Fruit fly (Drosophila melanogaster) whole organism, embryonic: ENCODE results near the gene VhaAC45RP.

Source experiments
- Abd-B ChIP-seq: fragments of 200-800 bp; sonication (Bioruptor generic); optimal IDR thresholded peaks from 2 replicates; lab custom pipeline; 2018; ENCODE audit warnings: missing biosample characterization, mild to moderate bottlenecking, missing genetic modification characterization, moderate library complexity
- Ada2b ChIP-seq: fragments of 200-800 bp; sonication (Bioruptor generic); IDR thresholded peaks from 2 replicates; pipeline ENCODE4 v1.3.6; 2022; ENCODE audit warnings: missing biosample characterization, missing genetic modification characterization
- Adf1 ChIP-seq: fragments of 200-800 bp; sonication (Bioruptor generic); IDR thresholded peaks from 2 replicates; pipeline ENCODE4 v1.3.6; 2022; ENCODE audit warnings: missing biosample characterization, missing genetic modification characterization
- CG12104 ChIP-seq: fragments of 200-800 bp; sonication (Bioruptor generic); optimal IDR thresholded peaks from 3 replicates; lab custom pipeline; 2016; ENCODE audit warnings: missing biosample characterization, missing genetic modification characterization
- CG1233 ChIP-seq: fragments of 200-800 bp; sonication (Bioruptor generic); optimal IDR thresholded peaks from 4 replicates; lab custom pipeline; 2018; ENCODE audit warnings: missing biosample characterization, mild to moderate bottlenecking, missing genetic modification characterization
- CG12391 ChIP-seq: fragments of 200-800 bp; sonication (Bioruptor generic); optimal IDR thresholded peaks from 3 replicates; lab custom pipeline; 2018; ENCODE audit warnings: missing biosample characterization, mild to moderate bottlenecking, missing genetic modification characterization, moderate library complexity
- CG14014 ChIP-seq: fragments of 200-800 bp; sonication (Bioruptor generic); IDR thresholded peaks from 2 replicates; pipeline ENCODE4 v1.3.6; 2022; ENCODE audit warnings: missing biosample characterization, missing genetic modification characterization
- CG14667 ChIP-seq: fragments of 200-800 bp; sonication (Bioruptor generic); IDR thresholded peaks from 2 replicates; pipeline ENCODE4 v1.3.6; 2022; ENCODE audit warnings: missing biosample characterization, missing genetic modification characterization
- CG15696 ChIP-seq: fragments of 200-800 bp; sonication (Bioruptor generic); optimal IDR thresholded peaks from 2 replicates; lab custom pipeline; 2019; ENCODE audit warnings: missing biosample characterization, mild to moderate bottlenecking, missing genetic modification characterization, moderate library complexity
- CG16813 ChIP-seq: fragments of 200-800 bp; sonication (Bioruptor generic); IDR thresholded peaks from 3 replicates; pipeline ENCODE4 v1.3.6; 2022; ENCODE audit warnings: missing biosample characterization, missing genetic modification characterization; ENCODE audit not compliant: partially characterized antibody
- CG17568 ChIP-seq: fragments of 200-800 bp; sonication (Bioruptor generic); optimal IDR thresholded peaks from 2 replicates; lab custom pipeline; 2018; ENCODE audit warnings: missing biosample characterization, mild to moderate bottlenecking, missing genetic modification characterization, moderate library complexity
- CG17912 ChIP-seq: fragments of 200-800 bp; sonication (Bioruptor generic); optimal IDR thresholded peaks from 2 replicates; lab custom pipeline; 2018; ENCODE audit warnings: missing biosample characterization, mild to moderate bottlenecking, missing genetic modification characterization
- CG2875 ChIP-seq: fragments of 200-800 bp; sonication (Bioruptor generic); optimal IDR thresholded peaks from 2 replicates; lab custom pipeline; 2017; ENCODE audit warnings: missing biosample characterization, mild to moderate bottlenecking, missing genetic modification characterization, missing genetic modification reagents
- CG31365 ChIP-seq: fragments of 200-800 bp; sonication (Bioruptor generic); optimal IDR thresholded peaks from 2 replicates; lab custom pipeline; 2018; ENCODE audit warnings: missing biosample characterization, mild to moderate bottlenecking, missing genetic modification characterization
- CG32767 ChIP-seq: fragments of 200-800 bp; sonication (Bioruptor generic); IDR thresholded peaks from 2 replicates; pipeline ENCODE4 v1.3.6; 2022; ENCODE audit warnings: missing biosample characterization, missing genetic modification characterization
- CG33213 ChIP-seq: fragments of 200-800 bp; sonication (Bioruptor generic); optimal IDR thresholded peaks from 3 replicates; lab custom pipeline; 2016; ENCODE audit warnings: missing biosample characterization, missing genetic modification characterization
- CG34376 ChIP-seq: fragments of 200-800 bp; sonication (Bioruptor generic); optimal IDR thresholded peaks from 2 replicates; lab custom pipeline; 2018; ENCODE audit warnings: missing biosample characterization, mild to moderate bottlenecking, missing genetic modification characterization
- CG3838 ChIP-seq: fragments of 200-800 bp; sonication (Bioruptor generic); optimal IDR thresholded peaks from 3 replicates; lab custom pipeline; 2016; ENCODE audit warnings: missing biosample characterization, missing genetic modification characterization
- CG6854 ChIP-seq: fragments of 200-800 bp; sonication (Bioruptor generic); optimal IDR thresholded peaks from 3 replicates; lab custom pipeline; 2017; ENCODE audit warnings: missing biosample characterization, mild to moderate bottlenecking, missing genetic modification characterization
- CG7556 ChIP-seq: fragments of 200-800 bp; sonication (Bioruptor generic); optimal IDR thresholded peaks from 2 replicates; lab custom pipeline; 2017; ENCODE audit warnings: missing biosample characterization, mild to moderate bottlenecking, missing genetic modification characterization
- CG7987 ChIP-seq: fragments of 200-800 bp; sonication (Bioruptor generic); optimal IDR thresholded peaks from 2 replicates; lab custom pipeline; 2018; ENCODE audit warnings: missing biosample characterization, mild to moderate bottlenecking, missing genetic modification characterization, moderate library complexity
- CG8388 ChIP-seq: fragments of 200-800 bp; sonication (Bioruptor generic); optimal IDR thresholded peaks from 2 replicates; lab custom pipeline; 2019; ENCODE audit warnings: missing biosample characterization, mild to moderate bottlenecking, missing genetic modification characterization, moderate library complexity
- CG8765 ChIP-seq: fragments of 200-800 bp; sonication (Bioruptor generic); IDR thresholded peaks from 2 replicates; pipeline ENCODE4 v1.3.6; 2022; ENCODE audit warnings: missing biosample characterization, missing genetic modification characterization
- CG9876 ChIP-seq: fragments of 200-800 bp; sonication (Bioruptor generic); optimal IDR thresholded peaks from 2 replicates; lab custom pipeline; 2016; ENCODE audit warnings: missing biosample characterization, missing genetic modification characterization
- CrebB ChIP-seq: fragments of 200-800 bp; sonication (Bioruptor generic); optimal IDR thresholded peaks from 3 replicates; lab custom pipeline; 2018; ENCODE audit warnings: missing biosample characterization, mild to moderate bottlenecking, missing genetic modification characterization
- D ChIP-seq, 2 experiments: fragments of 200-800 bp in 1 of 2; fragments of >200 bp in 1 of 2; sonication (Bioruptor generic) in 1 of 2; optimal IDR thresholded peaks; 2 replicates in 1 of 2; 3 replicates in 1 of 2; lab custom pipeline; 2017; ENCODE audit warnings: mild to moderate bottlenecking in 1 of 2, missing biosample characterization in 1 of 2, missing genetic modification characterization in 1 of 2, missing genetic modification reagents in 1 of 2
- D19B ChIP-seq: fragments of 200-800 bp; sonication (Bioruptor generic); optimal IDR thresholded peaks from 2 replicates; lab custom pipeline; 2017; ENCODE audit warnings: missing biosample characterization, mild to moderate bottlenecking, missing genetic modification characterization
- Ets65A ChIP-seq: fragments of 200-800 bp; sonication (Bioruptor generic); peaks from one replicate; lab custom pipeline; 2016; ENCODE audit warnings: missing biosample characterization, missing genetic modification characterization
- Fer1 ChIP-seq: fragments of 200-800 bp; sonication (Bioruptor generic); optimal IDR thresholded peaks from 2 replicates; lab custom pipeline; 2017; ENCODE audit warnings: missing biosample characterization, mild to moderate bottlenecking, missing genetic modification characterization
- NC2α ChIP-seq: fragments of 200-800 bp; sonication (Bioruptor generic); optimal IDR thresholded peaks from 2 replicates; lab custom pipeline; 2016; ENCODE audit warnings: missing biosample characterization, missing genetic modification characterization
- NC2β ChIP-seq: fragments of 200-800 bp; sonication (Bioruptor generic); optimal IDR thresholded peaks from 2 replicates; lab custom pipeline; 2016; ENCODE audit warnings: missing biosample characterization, missing genetic modification characterization
- Oaz ChIP-seq: fragments of 200-800 bp; sonication (Bioruptor generic); IDR thresholded peaks from 2 replicates; pipeline ENCODE4 v1.3.6; 2022; ENCODE audit warnings: missing biosample characterization, missing genetic modification characterization
- Opbp ChIP-seq: fragments of 200-800 bp; sonication (Bioruptor generic); IDR thresholded peaks from 3 replicates; pipeline ENCODE4 v1.3.6; 2022; ENCODE audit warnings: missing biosample characterization, missing genetic modification characterization; ENCODE audit not compliant: partially characterized antibody
- Optix ChIP-seq: fragments of 200-800 bp; sonication (Bioruptor generic); IDR thresholded peaks from 3 replicates; pipeline ENCODE4 v1.3.6; 2022; ENCODE audit warnings: missing biosample characterization, missing genetic modification characterization
- Poxn ChIP-seq: fragments of 200-800 bp; sonication (Bioruptor generic); IDR thresholded peaks from 2 replicates; pipeline ENCODE4 v1.3.6; 2022; ENCODE audit warnings: missing biosample characterization, missing genetic modification characterization
- Trl ChIP-seq, 3 experiments: fragments of >200 bp in 2 of 3; fragments of 200-800 bp in 1 of 3; sonication (Bioruptor generic) in 1 of 3; optimal IDR thresholded peaks; 2 replicates in 1 of 3; 3 replicates in 2 of 3; lab custom pipeline; 2016 to 2017; ENCODE audit warnings: missing biosample characterization in 1 of 3, missing genetic modification characterization in 1 of 3
- Xbp1 ChIP-seq: fragments of 200-800 bp; sonication (Bioruptor generic); optimal IDR thresholded peaks from 3 replicates; lab custom pipeline; 2016; ENCODE audit warnings: missing biosample characterization, mild to moderate bottlenecking, missing genetic modification characterization
- ase ChIP-seq: fragments of 200-800 bp; sonication (Bioruptor generic); IDR thresholded peaks from 3 replicates; pipeline ENCODE4 v1.3.6; 2022; ENCODE audit warnings: missing biosample characterization, missing genetic modification characterization
- az2 ChIP-seq: fragments of 200-800 bp; sonication (Bioruptor generic); optimal IDR thresholded peaks from 3 replicates; lab custom pipeline; 2016; ENCODE audit warnings: missing biosample characterization, missing genetic modification characterization
- br ChIP-seq: fragments of >200 bp; optimal IDR thresholded peaks from 2 replicates; lab custom pipeline; 2017
- crc ChIP-seq: fragments of 200-800 bp; sonication (Bioruptor generic); optimal IDR thresholded peaks from 2 replicates; lab custom pipeline; 2016; ENCODE audit warnings: missing biosample characterization, missing genetic modification characterization
- dati ChIP-seq: fragments of 200-800 bp; sonication (Bioruptor generic); IDR thresholded peaks from 2 replicates; pipeline ENCODE4 v1.3.6; 2022; ENCODE audit warnings: missing biosample characterization, missing genetic modification characterization
- dpn ChIP-seq, 2 experiments: fragments of 200-800 bp; sonication (Bioruptor generic); optimal IDR thresholded peaks; 3 replicates each; lab custom pipeline; 2016; ENCODE audit warnings: missing biosample characterization in 2 of 2, missing genetic modification characterization in 2 of 2
- ind ChIP-seq: fragments of 200-800 bp; sonication (Bioruptor generic); optimal IDR thresholded peaks from 3 replicates; lab custom pipeline; 2016; ENCODE audit warnings: missing biosample characterization, missing genetic modification characterization
- inv ChIP-seq: fragments of 200-800 bp; sonication (Bioruptor generic); IDR thresholded peaks from 2 replicates; pipeline ENCODE4 v1.3.6; 2022; ENCODE audit warnings: missing biosample characterization, missing genetic modification characterization; ENCODE audit not compliant: partially characterized antibody
- lbe ChIP-seq: fragments of 200-800 bp; sonication (Bioruptor generic); optimal IDR thresholded peaks from 2 replicates; lab custom pipeline; 2016; ENCODE audit warnings: missing biosample characterization, mild to moderate bottlenecking, missing genetic modification characterization
- oc ChIP-seq: fragments of 200-800 bp; sonication (Bioruptor generic); optimal IDR thresholded peaks from 2 replicates; lab custom pipeline; 2018; ENCODE audit warnings: missing biosample characterization, mild to moderate bottlenecking, missing genetic modification characterization, moderate library complexity
- shn ChIP-seq: fragments of 200-800 bp; sonication (Bioruptor generic); optimal IDR thresholded peaks from 3 replicates; lab custom pipeline; 2016; ENCODE audit warnings: missing biosample characterization, missing genetic modification characterization
- sisA ChIP-seq: fragments of 200-800 bp; sonication (Bioruptor generic); IDR thresholded peaks from 2 replicates; pipeline ENCODE4 v1.3.6; 2022; ENCODE audit warnings: missing biosample characterization, missing genetic modification characterization
- stc ChIP-seq: fragments of 200-800 bp; sonication (Bioruptor generic); IDR thresholded peaks from 2 replicates; pipeline ENCODE4 v1.3.6; 2022; ENCODE audit warnings: missing biosample characterization, missing genetic modification characterization
- twi ChIP-seq: fragments of 200-800 bp; optimal IDR thresholded peaks from 2 replicates; lab custom pipeline; 2019; ENCODE audit warnings: missing biosample characterization, mild to moderate bottlenecking, missing genetic modification characterization, moderate library complexity

VhaAC45RP gene

dm6 chr3R:30164162-30164561 lies 2.1 kb downstream of the VhaAC45RP start (continued):
- TF ChIP-seq NC2α, result no peak
- no peak for TF ChIP-seq D (optimal IDR thresholded peaks at IDR 0.05; lab: Kevin White, UChicago)
- TF ChIP-seq D (GFP tag; optimal IDR thresholded peaks at IDR 0.05; lab: Kevin White, UChicago), result no peak
- TF ChIP-seq CG16813 (GFP tag; lab: Robert Waterston, UW), result no peak
- peak; percentile 5 for TF ChIP-seq CG12391 (tag; lab: Kevin White, UChicago)
- TF ChIP-seq Poxn, result no peak
- no peak for TF ChIP-seq twi
- TF ChIP-seq CG3838 (GFP tag; lab: Kevin White, UChicago), result no peak
- TF ChIP-seq CG12104 (GFP tag; lab: Kevin White, UChicago), result no peak
- peak; percentile 5 for TF ChIP-seq Ets65A (GFP tag; lab: Kevin White, UChicago)
- no peak for TF ChIP-seq Oaz (GFP tag; lab: Robert Waterston, UW)
- peak; percentile 55; the same call in 1 of the 2 replicates for TF ChIP-seq sisA (GFP tag; lab: Robert Waterston, UW)
- TF ChIP-seq Optix (GFP tag; lab: Robert Waterston, UW), result peak; percentile 15; the same call in 1 of the 3 replicates
- no peak for TF ChIP-seq Trl (optimal IDR thresholded peaks at IDR 0.05; lab: Kevin White, UChicago)
- TF ChIP-seq Trl (GFP tag; optimal IDR thresholded peaks at IDR 0.05; lab: Kevin White, UChicago), result no peak
- no peak for TF ChIP-seq Fer1 (GFP tag; lab: Kevin White, UChicago)
- TF ChIP-seq CG9876 (GFP tag; lab: Kevin White, UChicago), result no peak
- TF ChIP-seq shn, result peak; percentile 6
- TF ChIP-seq CG15696 (tag; lab: Kevin White, UChicago), result no peak
- TF ChIP-seq Xbp1 (GFP tag; lab: Kevin White, UChicago), result peak; percentile 32
- TF ChIP-seq ase (GFP tag; lab: Robert Waterston, UW), result 0 out of 3 replicates have a peak, but pooled peaks have one; percentile 46
- no peak for TF ChIP-seq CG34376 (GFP tag; lab: Kevin White, UChicago)
- peak; percentile 28; the same call in 1 of the 2 replicates for TF ChIP-seq Ada2b (GFP tag; lab: Robert Waterston, UW)
- no peak for TF ChIP-seq CG7987
- TF ChIP-seq CG2875 (GFP tag; lab: Kevin White, UChicago), result no peak
- no peak for TF ChIP-seq CG31365
- TF ChIP-seq CG6854, result no peak
- TF ChIP-seq inv (GFP tag; lab: Robert Waterston, UW), result no peak
- TF ChIP-seq CG17568 (GFP tag; lab: Kevin White, UChicago), result no peak
- TF ChIP-seq az2 (GFP tag; lab: Kevin White, UChicago), result peak; percentile 35
- no peak for TF ChIP-seq CG33213
- TF ChIP-seq CG1233 (GFP tag; lab: Kevin White, UChicago), result no peak
- no peak for TF ChIP-seq CG8765 (GFP tag; lab: Robert Waterston, UW)
- no peak for TF ChIP-seq CG14667 (GFP tag; lab: Robert Waterston, UW)
- peak; percentile 34 for TF ChIP-seq ind (GFP tag; lab: Kevin White, UChicago)
- TF ChIP-seq CG17912 (GFP tag; lab: Kevin White, UChicago), result no peak
- TF ChIP-seq Adf1 (GFP tag; lab: Robert Waterston, UW), result no peak
- peak; percentile 6 for TF ChIP-seq CG7556 (GFP tag; lab: Kevin White, UChicago)
- no peak for TF ChIP-seq lbe (GFP tag; lab: Kevin White, UChicago)
- peak; percentile 35 for TF ChIP-seq CG8388
- TF ChIP-seq Abd-B, result no peak
- no peak for TF ChIP-seq D19B (GFP tag; lab: Kevin White, UChicago)
- TF ChIP-seq dati (GFP tag; lab: Robert Waterston, UW), result no peak
- TF ChIP-seq crc (GFP tag; lab: Kevin White, UChicago), result no peak
- peak; percentile 80 for TF ChIP-seq oc (tag; lab: Kevin White, UChicago)
- TF ChIP-seq CrebB (tag; lab: Kevin White, UChicago), result no peak
- TF ChIP-seq stc, result peak; percentile 52; the same call in 1 of the 2 replicates
- TF ChIP-seq CG32767 (GFP tag; lab: Robert Waterston, UW), result 0 out of 2 replicates have a peak, but pooled peaks have one; percentile 22
- peak; percentile 58 for TF ChIP-seq CG14014 (GFP tag; lab: Robert Waterston, UW)
- TF ChIP-seq br (lab: Kevin White, UChicago), result no peak
- TF ChIP-seq NC2β (GFP tag; lab: Kevin White, UChicago), result no peak
- no peak for TF ChIP-seq Opbp (GFP tag; lab: Robert Waterston, UW)
- TF ChIP-seq dpn (GFP tag; optimal IDR thresholded peaks at IDR 0.05; lab: Kevin White, UChicago), result peak; percentile 5 to 35
